Worm (Caenorhabditis elegans) whole organism, late embryonic: ENCODE measurements around the gene M106.7.

Source experiments
- C08G9.2 ChIP-seq: sonication (generic microtip); optimal IDR thresholded peaks from 2 replicates; lab custom pipeline; 2016; ENCODE audit warnings: mild to moderate bottlenecking, missing genetic modification characterization, moderate library complexity, missing compliant biosample characterization
- C38D4.7 ChIP-seq: fragments of 200-800 bp; sonication (Bioruptor generic); optimal IDR thresholded peaks from 2 replicates; lab custom pipeline; 2018; ENCODE audit warnings: mild to moderate bottlenecking, missing genetic modification characterization, moderate library complexity, missing compliant biosample characterization
- F13H6.1 ChIP-seq: sonication (generic microtip); optimal IDR thresholded peaks from 2 replicates; lab custom pipeline; 2016; ENCODE audit warnings: missing genetic modification characterization, missing compliant biosample characterization
- K02D7.2 ChIP-seq: sonication (generic microtip); optimal IDR thresholded peaks from 2 replicates; lab custom pipeline; 2017; ENCODE audit warnings: mild to moderate bottlenecking, missing genetic modification characterization, missing compliant biosample characterization
- T23F11.4 ChIP-seq: fragments of 200-800 bp; sonication (Bioruptor generic); optimal IDR thresholded peaks from 2 replicates; lab custom pipeline; 2018; ENCODE audit warnings: mild to moderate bottlenecking, missing genetic modification characterization, missing compliant biosample characterization
- ceh-14 ChIP-seq: sonication (generic microtip); optimal IDR thresholded peaks from 2 replicates; lab custom pipeline; 2016; ENCODE audit warnings: missing genotype, missing genetic modification characterization, missing compliant biosample characterization
- ceh-18 ChIP-seq: sonication (generic microtip); optimal IDR thresholded peaks from 2 replicates; lab custom pipeline; 2016; ENCODE audit warnings: missing genetic modification characterization, missing compliant biosample characterization
- ceh-19 ChIP-seq: fragments of 200-800 bp; sonication (Bioruptor generic); optimal IDR thresholded peaks from 2 replicates; lab custom pipeline; 2018; ENCODE audit warnings: mild to moderate bottlenecking, missing genetic modification characterization, missing compliant biosample characterization
- ceh-2 ChIP-seq: sonication (generic microtip); optimal IDR thresholded peaks from 2 replicates; lab custom pipeline; 2016; ENCODE audit warnings: missing genotype, missing genetic modification characterization, missing compliant biosample characterization
- ceh-30 ChIP-seq: fragments of 150-350 bp; optimal IDR thresholded peaks from 2 replicates; lab custom pipeline; 2014; ENCODE audit warnings: missing biosample characterization, missing genetic modification characterization
- ceh-31 ChIP-seq: sonication (generic microtip); optimal IDR thresholded peaks from 2 replicates; lab custom pipeline; 2016; ENCODE audit warnings: missing genetic modification characterization, missing compliant biosample characterization
- ceh-34 ChIP-seq: sonication (generic microtip); optimal IDR thresholded peaks from 2 replicates; lab custom pipeline; 2016; ENCODE audit warnings: mild to moderate bottlenecking, missing genetic modification characterization, missing compliant biosample characterization
- ceh-45 ChIP-seq: fragments of 200-800 bp; sonication (Bioruptor generic); IDR thresholded peaks from 2 replicates; pipeline ENCODE4 v1.3.6; 2022; ENCODE audit warnings: missing genetic modification reagents, missing genetic modification characterization, missing compliant biosample characterization
- elt-2 ChIP-seq: sonication (generic microtip); optimal IDR thresholded peaks from 2 replicates; lab custom pipeline; 2016; ENCODE audit warnings: missing genetic modification reagents, missing genetic modification characterization, missing compliant biosample characterization
- ets-4 ChIP-seq: sonication (generic microtip); optimal IDR thresholded peaks from 2 replicates; lab custom pipeline; 2016; ENCODE audit warnings: missing genetic modification characterization, missing compliant biosample characterization
- eyg-1 ChIP-seq: sonication (generic microtip); optimal IDR thresholded peaks from 2 replicates; lab custom pipeline; 2016; ENCODE audit warnings: missing genotype, missing genetic modification characterization, missing compliant biosample characterization
- fax-1 ChIP-seq: sonication (generic microtip); optimal IDR thresholded peaks from 2 replicates; lab custom pipeline; 2016; ENCODE audit warnings: missing genotype, missing genetic modification characterization, missing compliant biosample characterization
- gmeb-2 ChIP-seq: sonication (generic microtip); optimal IDR thresholded peaks from 2 replicates; lab custom pipeline; 2016; ENCODE audit warnings: missing genetic modification characterization, inconsistent platforms, missing compliant biosample characterization
- hlh-30 ChIP-seq: sonication (generic microtip); optimal IDR thresholded peaks from 2 replicates; lab custom pipeline; 2017; ENCODE audit warnings: antibody characterized with exemption, missing genetic modification characterization, missing compliant biosample characterization; ENCODE audit not compliant: insufficient read depth
- hlh-6 ChIP-seq: sonication (generic microtip); optimal IDR thresholded peaks from 2 replicates; lab custom pipeline; 2016; ENCODE audit warnings: missing genotype, missing genetic modification characterization, missing compliant biosample characterization
- hlh-8 ChIP-seq: sonication (generic microtip); optimal IDR thresholded peaks from 2 replicates; lab custom pipeline; 2016; ENCODE audit warnings: missing genotype, missing genetic modification characterization, missing compliant biosample characterization
- lim-6 ChIP-seq: sonication (generic microtip); optimal IDR thresholded peaks from 2 replicates; lab custom pipeline; 2016; ENCODE audit warnings: missing genetic modification characterization, missing compliant biosample characterization
- madf-2 ChIP-seq: sonication (generic microtip); optimal IDR thresholded peaks from 2 replicates; lab custom pipeline; 2017; ENCODE audit warnings: missing genetic modification characterization, missing compliant biosample characterization
- mec-3 ChIP-seq: sonication (generic microtip); optimal IDR thresholded peaks from 2 replicates; lab custom pipeline; 2016; ENCODE audit warnings: borderline replicate concordance, missing genetic modification characterization, missing compliant biosample characterization
- nfya-1 ChIP-seq: sonication (generic microtip); optimal IDR thresholded peaks from 2 replicates; lab custom pipeline; 2017; ENCODE audit warnings: missing genetic modification characterization, mild to moderate bottlenecking, missing compliant biosample characterization, antibody characterized with exemption, moderate library complexity
- nhr-11 ChIP-seq: fragments of 150-350 bp; optimal IDR thresholded peaks from 2 replicates; lab custom pipeline; 2014; ENCODE audit warnings: missing biosample characterization, missing genetic modification characterization
- odd-2 ChIP-seq: sonication (generic microtip); optimal IDR thresholded peaks from 2 replicates; lab custom pipeline; 2017; ENCODE audit warnings: antibody characterized with exemption, mild to moderate bottlenecking, missing genetic modification characterization, missing compliant biosample characterization
- pha-2 ChIP-seq: sonication (generic microtip); optimal IDR thresholded peaks from 2 replicates; lab custom pipeline; 2017; ENCODE audit warnings: mild to moderate bottlenecking, missing genetic modification characterization, missing compliant biosample characterization
- ref-2 ChIP-seq: sonication (generic microtip); optimal IDR thresholded peaks from 2 replicates; lab custom pipeline; 2016; ENCODE audit warnings: missing genetic modification characterization, missing compliant biosample characterization
- rnt-1 ChIP-seq: sonication (generic microtip); optimal IDR thresholded peaks from 2 replicates; lab custom pipeline; 2016; ENCODE audit warnings: missing genetic modification characterization, missing compliant biosample characterization
- sdc-2 ChIP-seq: sonication (generic microtip); optimal IDR thresholded peaks from 2 replicates; lab custom pipeline; 2016; ENCODE audit warnings: missing genotype, missing genetic modification characterization, missing compliant biosample characterization
- sox-2 ChIP-seq: fragments of 200-800 bp; sonication (Bioruptor generic); IDR thresholded peaks from 2 replicates; pipeline ENCODE4 v1.3.6; 2022; ENCODE audit warnings: missing genetic modification reagents, missing genetic modification characterization, missing compliant biosample characterization
- tbx-2 ChIP-seq: sonication (generic microtip); optimal IDR thresholded peaks from 2 replicates; lab custom pipeline; 2016; ENCODE audit warnings: missing genetic modification characterization, missing compliant biosample characterization
- tbx-7 ChIP-seq: sonication (generic microtip); optimal IDR thresholded peaks from 2 replicates; lab custom pipeline; 2016; ENCODE audit warnings: missing genotype, missing genetic modification characterization, missing compliant biosample characterization
- unc-3 ChIP-seq, 2 experiments: fragments of 200-800 bp in 1 of 2; sonication (Bioruptor generic) in 1 of 2; sonication (generic microtip) in 1 of 2; conservative IDR thresholded peaks in 1 of 2; optimal IDR thresholded peaks in 1 of 2; 2 replicates each; pipeline versions ENCODE4 v1.3.6 to Lab custom; 2016 to 2022; ENCODE audit warnings: missing compliant biosample characterization in 2 of 2, missing genetic modification characterization in 2 of 2, missing genetic modification reagents in 1 of 2
- unc-42 ChIP-seq: sonication (generic microtip); optimal IDR thresholded peaks from 2 replicates; lab custom pipeline; 2016; ENCODE audit warnings: missing genotype, missing genetic modification characterization, missing compliant biosample characterization
- unc-55 ChIP-seq: sonication (generic microtip); optimal IDR thresholded peaks from 2 replicates; lab custom pipeline; 2017; ENCODE audit warnings: missing biosample characterization, missing genetic modification reagents, missing genetic modification characterization
- unc-86 ChIP-seq: sonication (generic microtip); optimal IDR thresholded peaks from 2 replicates; lab custom pipeline; 2016; ENCODE audit warnings: missing genetic modification characterization, missing compliant biosample characterization
- zip-5 ChIP-seq: sonication (generic microtip); optimal IDR thresholded peaks from 2 replicates; lab custom pipeline; 2016; ENCODE audit warnings: missing genetic modification characterization, missing compliant biosample characterization

M106.7 gene

DNA sequence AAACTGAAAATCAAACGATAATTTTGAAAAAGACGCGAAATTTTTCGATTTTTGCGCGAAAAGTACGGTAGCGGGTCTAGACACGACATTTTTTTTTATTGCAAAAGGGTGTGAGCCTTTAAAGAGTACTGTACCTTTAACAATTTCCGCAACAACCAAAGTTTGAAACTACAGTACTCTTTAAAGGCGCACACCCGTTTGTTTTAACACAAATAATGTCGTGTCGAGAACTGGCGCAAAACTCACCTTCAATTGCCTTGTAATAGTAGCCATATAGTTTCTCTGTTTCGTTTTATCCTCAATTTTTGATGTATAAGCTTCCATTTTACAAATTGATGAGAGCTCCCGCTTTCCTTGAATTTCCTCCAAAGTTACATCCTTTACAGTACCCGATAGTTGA, 28.3 kb upstream of the M106.7 start:
- TF ChIP-seq C38D4.7 (GFP tag; lab: Kevin White, UChicago) (no peak), hlh-6 (tag; lab: Kevin White, UChicago) (no peak)

DNA sequence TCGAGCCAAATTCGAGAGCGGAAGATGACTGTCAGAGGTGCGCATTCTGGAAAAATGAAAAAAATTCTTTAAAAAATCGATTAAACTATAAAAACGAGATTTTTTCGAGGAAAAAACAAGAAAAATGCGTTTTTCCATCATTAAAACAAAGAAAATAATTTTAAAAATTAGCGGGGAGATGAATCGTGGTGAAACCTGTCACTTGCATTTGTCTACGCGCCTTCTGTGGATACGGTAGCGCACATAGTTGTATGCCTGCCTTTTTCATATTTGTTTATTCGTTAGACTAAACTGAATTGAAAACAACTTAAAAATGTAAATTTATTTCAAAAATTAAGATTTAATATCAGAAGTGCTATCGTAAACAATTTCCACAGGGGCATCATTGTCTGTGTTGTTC, 27.4 kb upstream of the M106.7 start, which contains the start of gene egg-3:
Gene egg-3, minus strand, starts transcription at position 46 of the 400 bp plus-strand sequence.
- TF ChIP-seq ceh-18 (tag; lab: Kevin White, UChicago) (no peak), tbx-2 (tag; lab: Kevin White, UChicago) (no peak), pha-2 (tag; lab: Kevin White, UChicago) (no peak), ceh-34 (tag; lab: Kevin White, UChicago) (no peak), ceh-45 (GFP tag; lab: Robert Waterston, UW) (no peak), sdc-2 (no peak), ceh-19 (GFP tag; lab: Kevin White, UChicago) (no peak), ceh-2 (tag; lab: Kevin White, UChicago) (no peak), rnt-1 (tag; lab: Kevin White, UChicago) (no peak), ets-4 (tag; lab: Kevin White, UChicago) (no peak), tbx-7 (tag; lab: Kevin White, UChicago) (no peak)

DNA sequence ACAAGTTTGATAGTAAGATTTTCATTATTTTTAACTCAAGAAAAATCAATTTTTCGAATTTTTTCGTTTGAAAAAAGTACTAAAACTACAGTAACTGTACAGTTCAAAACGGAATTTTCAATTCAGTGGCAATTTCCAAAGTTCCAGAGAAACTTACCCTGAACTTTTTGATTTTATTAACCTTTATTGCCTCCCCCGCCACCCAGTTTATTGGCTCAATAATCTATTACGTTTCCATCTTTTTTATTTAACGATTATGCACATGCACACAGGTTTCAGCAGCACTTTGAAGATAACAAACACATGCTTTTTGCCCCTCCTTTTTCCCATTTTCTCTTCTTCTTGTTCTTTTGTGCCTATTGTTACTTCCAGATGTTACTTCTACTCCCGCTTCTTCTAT, 23.6 kb upstream of the M106.7 start, which contains the start of gene lurp-1:
Gene lurp-1, plus strand, starts transcription at position 301 of the 400 bp plus-strand sequence.
- TF ChIP-seq hlh-30 (tag; lab: Kevin White, UChicago) (no peak), unc-86 (tag; lab: Kevin White, UChicago) (no peak)
- TF ChIP-seq, all 69 proteins: peak for 0

DNA sequence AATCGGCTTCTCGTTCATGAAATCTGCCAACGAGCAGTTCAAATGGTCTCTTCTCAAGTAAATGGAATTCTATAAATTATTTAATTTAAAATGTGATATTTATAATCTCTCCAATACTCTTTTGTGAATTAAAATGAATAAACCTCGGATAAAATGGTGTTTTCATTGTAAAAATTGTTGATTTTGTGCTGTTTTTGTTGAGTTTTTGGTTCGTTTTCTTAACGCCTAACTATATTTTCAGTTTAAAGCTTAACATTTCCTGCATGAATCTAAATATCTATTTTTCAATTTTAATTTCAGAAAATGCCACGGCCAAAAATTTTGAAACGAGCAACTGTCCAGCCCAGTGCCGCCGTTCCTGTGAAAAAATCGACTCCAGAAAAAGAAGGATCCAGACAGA, 16.7 kb upstream of the M106.7 start, which contains the start of gene orc-2:
Gene orc-2, plus strand, starts transcription at position 301 of the 400 bp plus-strand sequence.
- TF ChIP-seq K02D7.2 (no peak), fax-1 (tag; lab: Kevin White, UChicago) (no peak), nhr-11 (no peak), gmeb-2 (no peak), ceh-30 (no peak), madf-2 (no peak), odd-2 (tag; lab: Kevin White, UChicago) (no peak), tbx-2 (tag; lab: Kevin White, UChicago) (no peak)
- TF ChIP-seq, all 69 proteins: peak for 0

DNA sequence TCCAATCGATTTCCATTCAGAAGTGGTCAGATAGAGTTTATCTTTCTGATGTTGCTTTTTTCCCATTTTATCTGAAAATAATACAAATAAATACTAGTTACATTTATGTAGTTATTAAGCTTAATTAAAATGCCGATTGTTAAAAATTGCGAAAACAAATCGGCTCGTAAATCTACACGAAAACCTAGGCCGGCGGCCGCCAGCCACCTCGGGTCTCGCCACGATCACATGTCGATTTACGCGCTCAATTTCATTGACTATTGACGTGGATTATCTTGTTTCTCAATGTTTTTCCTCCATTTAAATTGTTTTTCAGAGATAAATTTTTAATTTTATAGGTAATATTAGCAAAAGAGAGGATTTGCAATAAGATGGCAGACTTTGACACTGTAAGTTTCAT, 15.6 kb upstream of the M106.7 start, which contains the start of the genes cyn-4 and copz-1:
Gene cyn-4, minus strand, starts transcription at position 71 of the 400 bp plus-strand sequence.
Gene copz-1, plus strand, starts transcription at position 339 of the 400 bp plus-strand sequence.
- TF ChIP-seq ceh-2 (tag; lab: Kevin White, UChicago) (peak; percentile 92), hlh-30 (tag; lab: Kevin White, UChicago) (peak; percentile 81), elt-2 (tag; lab: Kevin White, UChicago) (peak; percentile 65), F13H6.1 (tag; lab: Kevin White, UChicago) (peak; percentile 22), mec-3 (tag; lab: Kevin White, UChicago) (no peak), ref-2 (tag; lab: Kevin White, UChicago) (peak; percentile 73), sox-2 (GFP tag; lab: Robert Waterston, UW) (no peak), zip-5 (tag; lab: Kevin White, UChicago) (peak; percentile 70), gmeb-2 (no peak), hlh-8 (tag; lab: Kevin White, UChicago) (peak; percentile 55), tbx-2 (tag; lab: Kevin White, UChicago) (peak; percentile 92), ceh-14 (tag; lab: Kevin White, UChicago) (peak; percentile 69), tbx-7 (tag; lab: Kevin White, UChicago) (peak; percentile 78), ets-4 (tag; lab: Kevin White, UChicago) (peak; percentile 87), eyg-1 (tag; lab: Kevin White, UChicago) (peak; percentile 10), T23F11.4 (GFP tag; lab: Kevin White, UChicago) (no peak), ceh-34 (tag; lab: Kevin White, UChicago) (peak; percentile 38), unc-3 (GFP tag; conservative IDR thresholded peaks at IDR 0.05; lab: Robert Waterston, UW) (0 out of 2 replicates have a peak, but pooled peaks have one; percentile 17), unc-3 (tag; optimal IDR thresholded peaks at IDR 0.05; lab: Kevin White, UChicago) (no peak), K02D7.2 (no peak), nfya-1 (tag; lab: Kevin White, UChicago) (peak; percentile 60), rnt-1 (tag; lab: Kevin White, UChicago) (peak; percentile 41), unc-42 (peak; percentile 73), lim-6 (tag; lab: Kevin White, UChicago) (peak; percentile 48), ceh-19 (GFP tag; lab: Kevin White, UChicago) (peak; percentile 14), unc-55 (GFP tag; lab: Kevin White, UChicago) (no peak), C08G9.2 (peak; percentile 89), madf-2 (no peak), ceh-31 (tag; lab: Kevin White, UChicago) (peak; percentile 94)
